Fruit fly (Drosophila melanogaster) whole organism, embryonic: ENCODE data around the gene CG34163.

ENCODE experiments used
- CG10431 ChIP-seq: fragments of 200-800 bp; sonication (Bioruptor generic); optimal IDR thresholded peaks from 3 replicates; lab custom pipeline; 2018; ENCODE audit warnings: missing biosample characterization, mild to moderate bottlenecking, missing genetic modification characterization
- CG11504 ChIP-seq: fragments of 200-800 bp; sonication (Bioruptor generic); optimal IDR thresholded peaks from 3 replicates; lab custom pipeline; 2019; ENCODE audit warnings: missing biosample characterization, mild to moderate bottlenecking, missing genetic modification characterization, moderate library complexity
- CG11695 ChIP-seq: fragments of 200-800 bp; sonication (Bioruptor generic); IDR thresholded peaks from 3 replicates; pipeline ENCODE4 v1.3.6; 2022; ENCODE audit warnings: missing biosample characterization, missing genetic modification characterization
- CG17385 ChIP-seq: fragments of 200-800 bp; sonication (Bioruptor generic); optimal IDR thresholded peaks from 3 replicates; lab custom pipeline; 2018; ENCODE audit warnings: missing biosample characterization, mild to moderate bottlenecking, missing genetic modification characterization
- CG34376 ChIP-seq: fragments of 200-800 bp; sonication (Bioruptor generic); optimal IDR thresholded peaks from 2 replicates; lab custom pipeline; 2018; ENCODE audit warnings: missing biosample characterization, mild to moderate bottlenecking, missing genetic modification characterization
- CG5180 ChIP-seq: fragments of 200-800 bp; sonication (Bioruptor generic); optimal IDR thresholded peaks from 3 replicates; lab custom pipeline; 2017; ENCODE audit warnings: missing biosample characterization, missing genetic modification characterization, mild to moderate bottlenecking, moderate library complexity, missing genetic modification reagents
- CG6813 ChIP-seq: fragments of 200-800 bp; sonication (Bioruptor generic); optimal IDR thresholded peaks from 2 replicates; lab custom pipeline; 2017; ENCODE audit warnings: missing biosample characterization, missing genetic modification characterization, mild to moderate bottlenecking, moderate library complexity, missing genetic modification reagents
- CG7963 ChIP-seq: fragments of 200-800 bp; sonication (Bioruptor generic); IDR thresholded peaks from 3 replicates; pipeline ENCODE4 v1.3.6; 2022; ENCODE audit warnings: missing biosample characterization, missing genetic modification characterization; ENCODE audit not compliant: partially characterized antibody
- CHES-1-like ChIP-seq: fragments of 200-800 bp; sonication (Bioruptor generic); optimal IDR thresholded peaks from 2 replicates; lab custom pipeline; 2016; ENCODE audit warnings: missing biosample characterization, missing genetic modification characterization
- CTCF ChIP-seq: fragments of 200-800 bp; sonication (Bioruptor generic); optimal IDR thresholded peaks from 2 replicates; lab custom pipeline; 2017; ENCODE audit warnings: missing biosample characterization, mild to moderate bottlenecking, missing genetic modification characterization, moderate library complexity
- Camta ChIP-seq: fragments of 200-800 bp; sonication (Bioruptor generic); optimal IDR thresholded peaks from 2 replicates; lab custom pipeline; 2016; ENCODE audit warnings: missing biosample characterization, missing genetic modification characterization
- Drgx ChIP-seq: fragments of 200-800 bp; sonication (Bioruptor generic); IDR thresholded peaks from 2 replicates; pipeline ENCODE4 v1.3.6; 2022; ENCODE audit warnings: missing biosample characterization, missing genetic modification characterization
- E2f1 ChIP-seq: fragments of 200-800 bp; sonication (Bioruptor generic); IDR thresholded peaks from 2 replicates; pipeline ENCODE4 v1.3.6; 2022; ENCODE audit warnings: missing biosample characterization, missing genetic modification characterization
- GATAe ChIP-seq: fragments of 200-800 bp; sonication (Bioruptor generic); conservative IDR thresholded peaks from 2 replicates; pipeline ENCODE4 v1.3.6; 2022; ENCODE audit warnings: missing biosample characterization, missing genetic modification characterization
- H2.0 ChIP-seq: fragments of 200-800 bp; sonication (Bioruptor generic); IDR thresholded peaks from 2 replicates; pipeline ENCODE4 v1.3.6; 2022; ENCODE audit warnings: missing biosample characterization, missing genetic modification characterization
- HHEX ChIP-seq: fragments of 200-800 bp; sonication (Bioruptor generic); optimal IDR thresholded peaks from 3 replicates; lab custom pipeline; 2017; ENCODE audit warnings: missing biosample characterization, mild to moderate bottlenecking, missing genetic modification characterization, missing genetic modification reagents
- MBD-R2 ChIP-seq: fragments of 200-800 bp; sonication (Bioruptor generic); IDR thresholded peaks from 2 replicates; pipeline ENCODE4 v1.3.6; 2022; ENCODE audit warnings: missing biosample characterization, missing genetic modification characterization
- MTF-1 ChIP-seq: fragments of 200-800 bp; sonication (Bioruptor generic); optimal IDR thresholded peaks from 2 replicates; lab custom pipeline; 2018; ENCODE audit warnings: missing biosample characterization, mild to moderate bottlenecking, missing genetic modification characterization, borderline replicate concordance
- Oaz ChIP-seq: fragments of 200-800 bp; sonication (Bioruptor generic); IDR thresholded peaks from 2 replicates; pipeline ENCODE4 v1.3.6; 2022; ENCODE audit warnings: missing biosample characterization, missing genetic modification characterization
- Opbp ChIP-seq: fragments of 200-800 bp; sonication (Bioruptor generic); IDR thresholded peaks from 3 replicates; pipeline ENCODE4 v1.3.6; 2022; ENCODE audit warnings: missing biosample characterization, missing genetic modification characterization; ENCODE audit not compliant: partially characterized antibody
- Ravus ChIP-seq: fragments of 200-800 bp; sonication (Bioruptor generic); IDR thresholded peaks from 2 replicates; pipeline ENCODE4 v1.3.6; 2022; ENCODE audit warnings: missing biosample characterization, missing genetic modification characterization
- Six4 ChIP-seq: fragments of 200-800 bp; sonication (Bioruptor generic); optimal IDR thresholded peaks from 2 replicates; lab custom pipeline; 2016; ENCODE audit warnings: missing biosample characterization, missing genetic modification characterization
- Trl ChIP-seq, 3 experiments: fragments of >200 bp in 2 of 3; fragments of 200-800 bp in 1 of 3; sonication (Bioruptor generic) in 1 of 3; optimal IDR thresholded peaks; 2 replicates in 1 of 3; 3 replicates in 2 of 3; lab custom pipeline; 2016 to 2017; ENCODE audit warnings: missing biosample characterization in 1 of 3, missing genetic modification characterization in 1 of 3
- Xbp1 ChIP-seq: fragments of 200-800 bp; sonication (Bioruptor generic); optimal IDR thresholded peaks from 3 replicates; lab custom pipeline; 2016; ENCODE audit warnings: missing biosample characterization, mild to moderate bottlenecking, missing genetic modification characterization
- Xrp1 ChIP-seq: fragments of 200-800 bp; sonication (Bioruptor generic); IDR thresholded peaks from 2 replicates; pipeline ENCODE4 v1.3.6; 2022; ENCODE audit warnings: missing biosample characterization, missing genetic modification characterization
- aop ChIP-seq: fragments of 200-800 bp; sonication (Bioruptor generic); IDR thresholded peaks from 2 replicates; pipeline ENCODE4 v1.3.6; 2022; ENCODE audit warnings: missing biosample characterization, missing genetic modification characterization
- bbx ChIP-seq: fragments of 200-800 bp; sonication (Bioruptor generic); IDR thresholded peaks from 2 replicates; pipeline ENCODE4 v1.3.6; 2022; ENCODE audit warnings: missing biosample characterization, missing genetic modification characterization; ENCODE audit not compliant: partially characterized antibody
- bigmax ChIP-seq: fragments of 200-800 bp; sonication (Bioruptor generic); optimal IDR thresholded peaks from 2 replicates; lab custom pipeline; 2018; ENCODE audit warnings: missing biosample characterization, mild to moderate bottlenecking, missing genetic modification characterization
- chn ChIP-seq: fragments of 200-800 bp; sonication (Bioruptor generic); optimal IDR thresholded peaks from 2 replicates; lab custom pipeline; 2016; ENCODE audit warnings: missing biosample characterization, missing genetic modification characterization
- croc ChIP-seq: fragments of 200-800 bp; sonication (Bioruptor generic); conservative IDR thresholded peaks from 3 replicates; pipeline ENCODE4 v1.3.6; 2022; ENCODE audit warnings: missing biosample characterization, missing genetic modification characterization
- emc ChIP-seq: fragments of 200-800 bp; sonication (Bioruptor generic); optimal IDR thresholded peaks from 2 replicates; lab custom pipeline; 2016; ENCODE audit warnings: missing biosample characterization, missing genetic modification characterization
- esg ChIP-seq: fragments of 200-800 bp; sonication (Bioruptor generic); conservative IDR thresholded peaks from 2 replicates; pipeline ENCODE4 v1.3.6; 2022; ENCODE audit warnings: missing biosample characterization, missing genetic modification characterization
- exex ChIP-seq: fragments of 200-800 bp; sonication (Bioruptor generic); optimal IDR thresholded peaks from 4 replicates; lab custom pipeline; 2018; ENCODE audit warnings: missing biosample characterization, mild to moderate bottlenecking, missing genetic modification characterization, moderate library complexity
- fd102C ChIP-seq: fragments of 200-800 bp; sonication (Bioruptor generic); optimal IDR thresholded peaks from 2 replicates; lab custom pipeline; 2018; ENCODE audit warnings: missing biosample characterization, mild to moderate bottlenecking, missing genetic modification characterization, moderate library complexity
- gem ChIP-seq: fragments of 200-800 bp; sonication (Bioruptor generic); optimal IDR thresholded peaks from 2 replicates; lab custom pipeline; 2019; ENCODE audit warnings: missing biosample characterization, mild to moderate bottlenecking, missing genetic modification characterization, moderate library complexity
- grn ChIP-seq: fragments of 200-800 bp; sonication (Bioruptor generic); optimal IDR thresholded peaks from 3 replicates; lab custom pipeline; 2017; ENCODE audit warnings: missing biosample characterization, missing genetic modification characterization
- mirr ChIP-seq: fragments of 200-800 bp; sonication (Bioruptor generic); optimal IDR thresholded peaks from 3 replicates; lab custom pipeline; 2018; ENCODE audit warnings: missing biosample characterization, mild to moderate bottlenecking, missing genetic modification characterization
- nerfin-2 ChIP-seq: fragments of 200-800 bp; sonication (Bioruptor generic); IDR thresholded peaks from 2 replicates; pipeline ENCODE4 v1.3.6; 2022; ENCODE audit warnings: missing biosample characterization, missing genetic modification characterization; ENCODE audit not compliant: partially characterized antibody
- phol ChIP-seq: fragments of 200-800 bp; sonication (Bioruptor generic); optimal IDR thresholded peaks from 3 replicates; lab custom pipeline; 2018; ENCODE audit warnings: missing biosample characterization, mild to moderate bottlenecking, missing genetic modification characterization, moderate library complexity
- scrt ChIP-seq: fragments of 200-800 bp; sonication (Bioruptor generic); optimal IDR thresholded peaks from 2 replicates; lab custom pipeline; 2018; ENCODE audit warnings: missing biosample characterization, mild to moderate bottlenecking, missing genetic modification characterization, moderate library complexity
- slou ChIP-seq: fragments of 200-800 bp; sonication (Bioruptor generic); optimal IDR thresholded peaks from 3 replicates; lab custom pipeline; 2016; ENCODE audit warnings: missing biosample characterization, missing genetic modification characterization
- sug ChIP-seq: fragments of 200-800 bp; optimal IDR thresholded peaks from 2 replicates; lab custom pipeline; 2019; ENCODE audit warnings: missing biosample characterization, mild to moderate bottlenecking, missing genetic modification characterization, moderate library complexity
- tna ChIP-seq: fragments of 200-800 bp; sonication (Bioruptor generic); IDR thresholded peaks from 2 replicates; pipeline ENCODE4 v1.3.6; 2022; ENCODE audit warnings: missing biosample characterization, missing genetic modification characterization; ENCODE audit not compliant: partially characterized antibody
- vnd ChIP-seq: fragments of 200-800 bp; sonication (Bioruptor generic); IDR thresholded peaks from 3 replicates; pipeline ENCODE4 v1.3.6; 2022; ENCODE audit warnings: missing biosample characterization, missing genetic modification characterization; ENCODE audit not compliant: partially characterized antibody
- wek ChIP-seq: fragments of 200-800 bp; sonication (Bioruptor generic); optimal IDR thresholded peaks from 3 replicates; lab custom pipeline; 2018; ENCODE audit warnings: missing biosample characterization, mild to moderate bottlenecking, missing genetic modification characterization, moderate library complexity
- zfh2 ChIP-seq: fragments of 200-800 bp; sonication (Bioruptor generic); optimal IDR thresholded peaks from 2 replicates; lab custom pipeline; 2016; ENCODE audit warnings: missing biosample characterization, missing genetic modification characterization

Gene CG34163

dm6 chr2L:11940620-11941019 lies 47.5 kb upstream of the CG34163 start (continued):
- 0 out of 2 replicates have a peak, but pooled peaks have one; percentile 6 for TF ChIP-seq esg (GFP tag; lab: Robert Waterston, UW)

dm6 chr2L:11942265-11942664 lies 45.8 kb upstream of the CG34163 start:
- peak; percentile 97 for TF ChIP-seq CG5180 (GFP tag; lab: Kevin White, UChicago)
- TF ChIP-seq CG17385 (GFP tag; lab: Kevin White, UChicago) = no peak
- peak; percentile 50; the same call in 1 of the 2 replicates for TF ChIP-seq Drgx (GFP tag; lab: Robert Waterston, UW)
- TF ChIP-seq zfh2 (GFP tag; lab: Kevin White, UChicago) = no peak
- TF ChIP-seq gem (tag; lab: Kevin White, UChicago) = peak; percentile 28
- TF ChIP-seq tna (GFP tag; lab: Robert Waterston, UW) = no peak
- 0 out of 2 replicates have a peak, but pooled peaks have one; percentile 10 for TF ChIP-seq E2f1 (GFP tag; lab: Robert Waterston, UW)
- TF ChIP-seq CG11504 = peak; percentile 3
- TF ChIP-seq CTCF = peak; percentile 1

dm6 chr2L:11942826-11943225 lies 45.2 kb upstream of the CG34163 start:
- no peak for TF ChIP-seq Xbp1 (GFP tag; lab: Kevin White, UChicago)
- TF ChIP-seq sug (tag; lab: Kevin White, UChicago) = peak; percentile 76
- TF ChIP-seq scrt (GFP tag; lab: Kevin White, UChicago) = no peak
- no peak for TF ChIP-seq fd102C (GFP tag; lab: Kevin White, UChicago)
- no peak for TF ChIP-seq chn (GFP tag; lab: Kevin White, UChicago)
- TF ChIP-seq phol (tag; lab: Kevin White, UChicago) = no peak
- no peak for TF ChIP-seq bigmax (GFP tag; lab: Kevin White, UChicago)
- no peak for TF ChIP-seq wek (GFP tag; lab: Kevin White, UChicago)
- no peak for TF ChIP-seq emc (GFP tag; lab: Kevin White, UChicago)
- no peak for TF ChIP-seq Six4
- peak; percentile 17; the same call in 1 of the 2 replicates for TF ChIP-seq GATAe (GFP tag; lab: Robert Waterston, UW)
- no peak for TF ChIP-seq Opbp (GFP tag; lab: Robert Waterston, UW)
- no peak for TF ChIP-seq CG6813 (GFP tag; lab: Kevin White, UChicago)
- no peak for TF ChIP-seq MBD-R2 (GFP tag; lab: Robert Waterston, UW)
- TF ChIP-seq CG7963 (GFP tag; lab: Robert Waterston, UW) = no peak
- no peak for TF ChIP-seq slou (GFP tag; lab: Kevin White, UChicago)
- TF ChIP-seq mirr (GFP tag; lab: Kevin White, UChicago) = peak; percentile 0
- TF ChIP-seq CHES-1-like = no peak
- no peak for TF ChIP-seq Camta (GFP tag; lab: Kevin White, UChicago)
- TF ChIP-seq Oaz (GFP tag; lab: Robert Waterston, UW) = no peak
- no peak for TF ChIP-seq Trl (optimal IDR thresholded peaks at IDR 0.05; lab: Kevin White, UChicago)
- no peak for TF ChIP-seq Trl (GFP tag; optimal IDR thresholded peaks at IDR 0.05; lab: Kevin White, UChicago)
- peak; percentile 55 for TF ChIP-seq CG34376
- peak; percentile 68 for TF ChIP-seq exex
- no peak for TF ChIP-seq CG10431
- TF ChIP-seq CG11695 (GFP tag; lab: Robert Waterston, UW) = no peak
- no peak for TF ChIP-seq bbx (GFP tag; lab: Robert Waterston, UW)
- no peak for TF ChIP-seq H2.0 (GFP tag; lab: Robert Waterston, UW)
- TF ChIP-seq nerfin-2 (GFP tag; lab: Robert Waterston, UW) = no peak
- TF ChIP-seq Ravus (GFP tag; lab: Robert Waterston, UW) = no peak
- no peak for TF ChIP-seq MTF-1 (GFP tag; lab: Kevin White, UChicago)
- TF ChIP-seq croc (GFP tag; lab: Robert Waterston, UW) = no peak
- TF ChIP-seq aop (GFP tag; lab: Robert Waterston, UW) = no peak
- TF ChIP-seq Xrp1 (GFP tag; lab: Robert Waterston, UW) = no peak
- TF ChIP-seq HHEX (GFP tag; lab: Kevin White, UChicago) = no peak
- TF ChIP-seq vnd (GFP tag; lab: Robert Waterston, UW) = no peak
- TF ChIP-seq gem (tag; lab: Kevin White, UChicago) = no peak
- peak; percentile 7 for TF ChIP-seq grn (GFP tag; lab: Kevin White, UChicago)
